Fruit fly (Drosophila melanogaster): ENCODE results near the gene CG11629.

DNA sequence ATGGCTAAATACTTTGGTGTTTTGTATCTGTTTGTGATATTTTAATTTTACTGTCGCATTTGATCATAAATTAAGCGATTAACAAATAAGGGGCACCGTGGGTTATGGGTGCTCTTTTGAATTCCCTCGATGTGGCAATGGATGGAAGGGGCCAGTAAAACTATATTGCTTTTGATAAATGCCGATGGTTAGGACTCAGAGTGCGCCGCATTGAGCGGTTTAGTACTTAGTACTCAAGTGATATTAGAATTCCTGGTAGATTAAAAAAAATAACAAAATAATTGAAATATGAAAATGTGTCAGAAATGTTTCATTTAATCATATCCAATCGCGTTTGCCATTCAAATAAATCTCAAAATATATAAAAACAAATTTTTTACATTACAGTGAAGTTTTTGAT, 17.9 kb upstream of the CG11629 start, which contains the start of gene CG11634:
- TF ChIP-seq CG8478 (optimal IDR thresholded peaks at IDR 0.05) (no peak), CTCF (optimal IDR thresholded peaks at IDR 0.05) (no peak)
